Worm (Caenorhabditis elegans): ENCODE measurements around the gene ets-6.

The ets-6 gene

DNA sequence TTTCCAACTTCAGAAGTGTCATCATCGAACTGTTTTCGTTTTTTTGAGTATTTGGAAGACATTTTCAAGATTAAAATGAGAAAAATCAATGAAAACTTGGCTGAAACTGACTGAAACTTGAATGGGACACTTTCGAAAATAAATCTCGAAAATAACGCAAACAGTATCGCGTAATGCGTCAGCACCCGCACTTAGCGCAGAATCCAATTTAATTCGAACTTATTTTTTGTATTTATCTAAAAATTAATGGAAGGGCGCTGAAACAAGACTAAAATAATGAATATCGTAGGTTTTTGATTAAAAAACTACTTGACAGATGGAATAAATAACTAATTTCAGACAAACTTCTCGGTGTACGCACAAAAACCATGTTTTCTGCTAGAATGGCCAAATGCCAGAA is 4.8 kb downstream of the ets-6 start, which contains the start of the genes snu-66 and ints-9 (continued):
- TF ChIP-seq mep-1 (tag; optimal IDR thresholded peaks at IDR 0.05), result peak; percentile 62
- no peak for TF ChIP-seq daf-19 (GFP tag; conservative IDR thresholded peaks at IDR 0.05)
- no peak for TF ChIP-seq Y48G9A.11 (GFP tag; IDR thresholded peaks at IDR 0.05)
- TF ChIP-seq ceh-20 (GFP tag; IDR thresholded peaks at IDR 0.05), result no peak

DNA sequence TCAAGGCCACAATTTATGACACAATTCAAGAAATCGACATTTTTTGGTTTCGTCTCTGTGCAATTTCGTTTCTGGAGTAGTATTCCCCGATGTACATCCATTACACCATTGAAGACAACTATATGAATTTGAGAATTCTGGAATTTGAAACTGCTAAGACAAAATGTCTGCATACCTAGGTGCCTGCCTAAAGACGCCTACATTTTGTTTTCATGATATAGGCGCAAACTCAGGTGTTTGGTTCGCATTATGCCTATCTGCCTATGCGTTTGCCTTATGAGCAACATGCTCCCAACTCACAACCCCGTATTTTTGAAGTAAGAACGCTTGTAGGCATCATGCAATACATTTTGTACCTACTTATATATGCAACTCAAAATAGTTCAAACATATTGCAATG is 9.4 kb downstream of the ets-6 start, which contains the start of gene F19F10.14:
F19F10.14 (minus strand) TSS at position 101 of the 400 bp plus-strand sequence.
- TF ChIP-seq ces-1 (GFP tag; optimal IDR thresholded peaks at IDR 0.05) (no peak), zag-1 (tag; optimal IDR thresholded peaks at IDR 0.05) (no peak), F44E2.7 (GFP tag; IDR thresholded peaks at IDR 0.05) (no peak), Y105C5A.15 (GFP tag; IDR thresholded peaks at IDR 0.05) (no peak), hmg-1.1 (GFP tag; IDR thresholded peaks at IDR 0.05) (no peak), rbr-2 (tag; optimal IDR thresholded peaks at IDR 0.05) (no peak), cey-2 (tag; optimal IDR thresholded peaks at IDR 0.05; ENCODE audit: borderline replicate concordance, insufficient read depth) (no peak), unc-62 (GFP tag; optimal IDR thresholded peaks at IDR 0.05 in 1 of 2) (no peak), unc-62 (tag; optimal IDR thresholded peaks at IDR 0.05) (no peak)

DNA sequence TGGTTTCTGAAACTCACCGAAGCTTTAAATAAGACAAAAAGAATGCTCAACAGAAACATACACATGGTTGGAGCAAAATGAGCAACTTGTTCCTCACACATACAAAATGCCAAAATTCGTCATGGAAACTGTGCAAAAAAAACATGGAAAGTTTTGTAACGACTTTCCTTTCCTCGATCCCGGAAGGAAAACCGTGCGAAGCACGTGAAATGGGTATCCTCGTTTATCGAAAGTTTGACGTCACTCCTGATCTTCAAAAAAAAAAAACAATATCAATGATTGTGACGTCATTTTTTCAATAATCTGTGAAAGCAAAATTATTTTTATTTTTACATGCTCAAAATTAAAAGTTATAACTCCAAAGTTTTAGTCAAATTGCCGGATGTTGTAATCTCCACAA is 10.1 kb downstream of the ets-6 start, which contains the start of gene clec-212:
clec-212 (minus strand) TSS at position 101 of the 400 bp plus-strand sequence.
- TF ChIP-seq ceh-28 (tag; optimal IDR thresholded peaks at IDR 0.05) (no peak), lin-15B (tag; optimal IDR thresholded peaks at IDR 0.05) (no peak), dve-1 (tag; optimal IDR thresholded peaks at IDR 0.05; ENCODE audit: insufficient read depth) (no peak), arid-1 (GFP tag; conservative IDR thresholded peaks at IDR 0.05) (no peak), jun-1 (tag; optimal IDR thresholded peaks at IDR 0.05) (no peak), fos-1 (tag; optimal IDR thresholded peaks at IDR 0.05) (no peak), hif-1 (tag; optimal IDR thresholded peaks at IDR 0.05) (no peak), nhr-42 (GFP tag; IDR thresholded peaks at IDR 0.05) (no peak), cey-2 (tag; optimal IDR thresholded peaks at IDR 0.05; ENCODE audit: borderline replicate concordance, insufficient read depth) (no peak)

ce11 chrV:7562947-7563346 is 17.4 kb downstream of the ets-6 start, which contains the start of gene F19F10.1:
Gene F19F10.1 (plus strand): TSS chrV:7563247.
- TF ChIP-seq set-16 (GFP tag; IDR thresholded peaks at IDR 0.05) (no peak), zfp-3 (GFP tag; conservative IDR thresholded peaks at IDR 0.05) (no peak), nhr-25 (tag; optimal IDR thresholded peaks at IDR 0.05; ENCODE audit: borderline replicate concordance, insufficient read depth) (no peak), daf-12 (tag; optimal IDR thresholded peaks at IDR 0.05) (no peak), D1046.2 (GFP tag; IDR thresholded peaks at IDR 0.05) (no peak), mxl-2 (GFP tag; conservative IDR thresholded peaks at IDR 0.05) (no peak), ama-1 (optimal IDR thresholded peaks at IDR 0.05) (no peak)

DNA sequence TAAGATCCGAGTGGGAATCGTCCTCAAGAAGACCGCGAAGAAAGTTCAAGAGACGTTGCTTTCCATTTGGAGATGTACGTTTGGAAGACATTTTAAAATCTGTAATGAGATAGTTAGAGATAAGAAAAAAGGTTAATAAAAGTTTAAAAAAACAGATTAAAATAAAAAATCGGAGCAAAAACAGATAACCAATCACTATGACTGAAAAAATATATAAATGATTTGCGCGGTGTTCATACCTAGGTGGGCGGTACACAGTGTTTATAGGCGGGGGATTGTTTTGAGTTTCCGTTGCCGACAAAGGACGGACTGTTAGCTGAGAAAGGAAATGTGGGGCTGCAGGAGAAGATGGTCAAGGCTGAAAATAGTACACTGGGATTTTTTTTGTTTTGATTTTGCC is 21.7 kb downstream of the ets-6 start, which contains the start of gene ets-7:
ets-7 (minus strand) TSS at position 101 of the 400 bp plus-strand sequence.
- TF ChIP-seq zip-11 (GFP tag; IDR thresholded peaks at IDR 0.05), result no peak
- TF ChIP-seq snpc-4 (tag; optimal IDR thresholded peaks at IDR 0.05), result no peak
- TF ChIP-seq lir-3 (tag; optimal IDR thresholded peaks at IDR 0.05), result no peak
- no peak for TF ChIP-seq gei-8 (GFP tag; optimal IDR thresholded peaks at IDR 0.05)
- no peak for TF ChIP-seq hif-1 (tag; optimal IDR thresholded peaks at IDR 0.05)
- TF ChIP-seq hmg-1.1 (GFP tag; IDR thresholded peaks at IDR 0.05), result no peak
- TF ChIP-seq lsy-2 (tag; optimal IDR thresholded peaks at IDR 0.05), result no peak
- no peak for TF ChIP-seq php-3 (GFP tag; IDR thresholded peaks at IDR 0.05)
- no peak for TF ChIP-seq zfp-3 (GFP tag; conservative IDR thresholded peaks at IDR 0.05)
- no peak for TF ChIP-seq nhr-10 (tag; optimal IDR thresholded peaks at IDR 0.05)
- no peak for TF ChIP-seq T20F7.1 (GFP tag; optimal IDR thresholded peaks at IDR 0.05)
- no peak for TF ChIP-seq nhr-102 (tag; optimal IDR thresholded peaks at IDR 0.05)
- no peak for TF ChIP-seq ctbp-1 (GFP tag; IDR thresholded peaks at IDR 0.05)
- TF ChIP-seq lin-38 (GFP tag; IDR thresholded peaks at IDR 0.05), result no peak
- no peak for TF ChIP-seq pha-4 (GFP tag; IDR thresholded peaks at IDR 0.05)
- no peak for TF ChIP-seq pha-4 (tag; optimal IDR thresholded peaks at IDR 0.05)
